Worm (Caenorhabditis elegans) whole organism, L1 larva: ENCODE data around the gene max-2.

Source experiments
- C04F5.9 ChIP-seq: sonication (generic microtip); optimal IDR thresholded peaks from 2 replicates; lab custom pipeline; 2016; ENCODE audit warnings: missing genetic modification characterization, missing compliant biosample characterization
- C34B4.2 ChIP-seq: sonication (generic microtip); optimal IDR thresholded peaks from 2 replicates; lab custom pipeline; 2017; ENCODE audit warnings: mild to moderate bottlenecking, missing genetic modification characterization, missing compliant biosample characterization
- F16B12.6 ChIP-seq: fragments of 150-350 bp; optimal IDR thresholded peaks from 2 replicates; lab custom pipeline; 2014; ENCODE audit warnings: missing biosample characterization, missing genetic modification characterization
- Y116A8C.19 ChIP-seq: sonication (generic microtip); optimal IDR thresholded peaks from 2 replicates; lab custom pipeline; 2016; ENCODE audit warnings: missing compliant biosample characterization, missing genetic modification characterization, borderline replicate concordance
- aly-2 ChIP-seq: fragments of 150-350 bp; optimal IDR thresholded peaks from 2 replicates; lab custom pipeline; 2014; ENCODE audit warnings: missing biosample characterization, missing genetic modification characterization
- ama-1 ChIP-seq: fragments of 150-350 bp; optimal IDR thresholded peaks from 2 replicates; lab custom pipeline; 2014
- blmp-1 ChIP-seq: fragments of 150-350 bp; optimal IDR thresholded peaks from 2 replicates; lab custom pipeline; 2014; ENCODE audit warnings: missing biosample characterization, missing genetic modification characterization
- ceh-8 ChIP-seq: fragments of 200-800 bp; sonication (Bioruptor generic); optimal IDR thresholded peaks from 2 replicates; lab custom pipeline; 2018; ENCODE audit warnings: mild to moderate bottlenecking, missing genetic modification characterization, moderate library complexity, missing compliant biosample characterization
- ceh-88 ChIP-seq: fragments of 200-800 bp; sonication (Bioruptor generic); IDR thresholded peaks from 2 replicates; pipeline ENCODE4 v1.3.6; 2022; ENCODE audit warnings: missing genetic modification characterization, missing compliant biosample characterization
- efl-1 ChIP-seq, 4 experiments: fragments of 150-350 bp; optimal IDR thresholded peaks in 3 of 4; peaks in 1 of 4; 1 replicate in 1 of 4; 2 replicates in 3 of 4; lab custom pipeline; 2014; ENCODE audit warnings: missing biosample characterization in 2 of 4, missing genetic modification characterization in 2 of 4, missing genetic modification reagents in 2 of 4
- efl-3 ChIP-seq: fragments of 200-800 bp; sonication (Bioruptor generic); optimal IDR thresholded peaks from 2 replicates; lab custom pipeline; 2018; ENCODE audit warnings: mild to moderate bottlenecking, missing genetic modification characterization, missing compliant biosample characterization
- elt-2 ChIP-seq: sonication (generic microtip); optimal IDR thresholded peaks from 2 replicates; lab custom pipeline; 2016; ENCODE audit warnings: missing genetic modification characterization, mild to moderate bottlenecking, inconsistent platforms, missing compliant biosample characterization, missing genetic modification reagents
- ets-5 ChIP-seq: fragments of 200-800 bp; sonication (Bioruptor generic); IDR thresholded peaks from 2 replicates; pipeline ENCODE4 v1.3.6; 2022; ENCODE audit warnings: missing genetic modification characterization, missing compliant biosample characterization
- grh-1 ChIP-seq: fragments of 200-800 bp; sonication (Bioruptor generic); IDR thresholded peaks from 2 replicates; pipeline ENCODE4 v1.3.6; 2022; ENCODE audit warnings: missing genetic modification reagents, missing genetic modification characterization, missing compliant biosample characterization
- hpl-2 ChIP-seq: fragments of 150-350 bp; optimal IDR thresholded peaks from 2 replicates; lab custom pipeline; 2014; ENCODE audit warnings: missing biosample characterization, missing genetic modification reagents, missing genetic modification characterization
- irx-1 ChIP-seq: sonication (generic microtip); optimal IDR thresholded peaks from 2 replicates; lab custom pipeline; 2016; ENCODE audit warnings: missing genetic modification characterization, missing compliant biosample characterization
- jun-1 ChIP-seq: fragments of 150-350 bp; optimal IDR thresholded peaks from 2 replicates; lab custom pipeline; 2014; ENCODE audit warnings: missing biosample characterization, missing genetic modification reagents, missing genetic modification characterization
- lin-14 ChIP-seq: fragments of 200-800 bp; sonication (Bioruptor generic); optimal IDR thresholded peaks from 2 replicates; lab custom pipeline; 2018; ENCODE audit warnings: mild to moderate bottlenecking, missing genetic modification characterization, moderate library complexity, missing compliant biosample characterization
- nhr-20 ChIP-seq: sonication (generic microtip); optimal IDR thresholded peaks from 2 replicates; lab custom pipeline; 2016; ENCODE audit warnings: mild to moderate bottlenecking, missing genetic modification characterization, missing compliant biosample characterization
- nhr-47 ChIP-seq: sonication (generic microtip); optimal IDR thresholded peaks from 2 replicates; lab custom pipeline; 2016; ENCODE audit warnings: mild to moderate bottlenecking, missing genetic modification characterization, moderate library complexity, missing compliant biosample characterization
- nhr-71 ChIP-seq: sonication (generic microtip); optimal IDR thresholded peaks from 2 replicates; lab custom pipeline; 2016; ENCODE audit warnings: mild to moderate bottlenecking, missing genetic modification characterization, moderate library complexity, missing compliant biosample characterization
- nhr-77 ChIP-seq: fragments of 150-350 bp; optimal IDR thresholded peaks from 2 replicates; lab custom pipeline; 2014; ENCODE audit warnings: missing biosample characterization, missing genetic modification characterization
- nhr-85 ChIP-seq: sonication (generic microtip); peaks from one replicate; lab custom pipeline; 2016; ENCODE audit warnings: missing genetic modification characterization, inconsistent platforms, missing compliant biosample characterization
- nhr-90 ChIP-seq: sonication (generic microtip); optimal IDR thresholded peaks from 2 replicates; lab custom pipeline; 2016; ENCODE audit warnings: mild to moderate bottlenecking, missing genetic modification characterization, missing compliant biosample characterization; ENCODE audit not compliant: poor library complexity
- pqm-1 ChIP-seq: sonication (generic microtip); optimal IDR thresholded peaks from 3 replicates; lab custom pipeline; 2017; ENCODE audit warnings: missing biosample characterization, missing genetic modification characterization
- rnt-1 ChIP-seq: sonication (generic microtip); optimal IDR thresholded peaks from 2 replicates; lab custom pipeline; 2016; ENCODE audit warnings: mild to moderate bottlenecking, missing genetic modification characterization, moderate library complexity, missing compliant biosample characterization
- snu-23 ChIP-seq: sonication (generic microtip); optimal IDR thresholded peaks from 2 replicates; lab custom pipeline; 2016; ENCODE audit warnings: missing genetic modification characterization, missing compliant biosample characterization
- unc-130 ChIP-seq: fragments of 150-350 bp; optimal IDR thresholded peaks from 2 replicates; lab custom pipeline; 2017; ENCODE audit warnings: missing biosample characterization, missing genetic modification characterization, inconsistent platforms
- unc-30 ChIP-seq: sonication (generic microtip); optimal IDR thresholded peaks from 2 replicates; lab custom pipeline; 2017; ENCODE audit warnings: missing biosample characterization, missing genetic modification characterization
- unc-62 ChIP-seq: fragments of 150-350 bp; optimal IDR thresholded peaks from 2 replicates; lab custom pipeline; 2014; ENCODE audit warnings: missing biosample characterization, missing genetic modification reagents, missing genetic modification characterization
- ztf-11 ChIP-seq, 2 experiments: sonication (generic microtip); optimal IDR thresholded peaks; 2 replicates each; lab custom pipeline; 2016 to 2017; ENCODE audit warnings: missing genetic modification characterization in 2 of 2, missing biosample characterization in 1 of 2, missing compliant biosample characterization in 1 of 2
- ztf-4 ChIP-seq: fragments of 150-350 bp; optimal IDR thresholded peaks from 2 replicates; lab custom pipeline; 2014; ENCODE audit warnings: missing biosample characterization, missing genetic modification characterization

max-2 gene

ce11 chrII:12995322-12995721, 30.3 kb downstream of the max-2 start:
- no peak for TF ChIP-seq grh-1 (GFP tag; lab: Robert Waterston, UW)
- no peak for TF ChIP-seq F16B12.6 (tag; lab: Kevin White, UChicago)
- TF ChIP-seq pqm-1 (tag; lab: Kevin White, UChicago), result no peak
- TF ChIP-seq C04F5.9 (tag; lab: Kevin White, UChicago), result no peak
- TF ChIP-seq nhr-20 (tag; lab: Kevin White, UChicago), result no peak
- no peak for TF ChIP-seq ceh-8 (GFP tag; lab: Kevin White, UChicago)
- TF ChIP-seq rnt-1 (tag; lab: Kevin White, UChicago), result no peak
- no peak for TF ChIP-seq nhr-90
- TF ChIP-seq unc-62, result no peak
- no peak for TF ChIP-seq ztf-4
- no peak for TF ChIP-seq C34B4.2
- TF ChIP-seq elt-2, result no peak
- no peak for TF ChIP-seq hpl-2
- no peak for TF ChIP-seq Y116A8C.19
- no peak for TF ChIP-seq nhr-47 (tag; lab: Kevin White, UChicago)
- no peak for TF ChIP-seq ceh-88 (GFP tag; lab: Robert Waterston, UW)
- no peak for TF ChIP-seq unc-130 (tag; lab: Kevin White, UChicago)

- no peak for TF ChIP-seq ztf-11 (tag; optimal IDR thresholded peaks at IDR 0.05; lab: Kevin White, UChicago)
- peak; percentile 47 for TF ChIP-seq nhr-90
- no peak for TF ChIP-seq ets-5 (GFP tag; lab: Robert Waterston, UW)
- peak; percentile 68 for TF ChIP-seq elt-2
- TF ChIP-seq nhr-71 (tag; lab: Kevin White, UChicago), result peak; percentile 34
- peak; percentile 64 for TF ChIP-seq ama-1 (lab: Kevin White, UChicago)
- TF ChIP-seq ceh-8 (GFP tag; lab: Kevin White, UChicago), result no peak
- TF ChIP-seq nhr-85, result peak; percentile 38
- peak; percentile 23 for TF ChIP-seq snu-23
Measured at ce11 chrII:12994009-12994788, 31.4 kb downstream of the max-2 start.

- TF ChIP-seq aly-2 (tag; lab: Kevin White, UChicago) (peak; percentile 48), irx-1 (tag; lab: Kevin White, UChicago) (no peak), nhr-85 (peak; percentile 45)
Measured at ce11 chrII:12992980-12993379, 32.7 kb downstream of the max-2 start.

ce11 chrII:12992193-12992592, 33.5 kb downstream of the max-2 start:
- TF ChIP-seq nhr-77 (tag; lab: Kevin White, UChicago) (no peak), jun-1 (no peak)
- TF ChIP-seq, all 84 proteins: peak for 0

ce11 chrII:12991594-12991993, 34.0 kb downstream of the max-2 start:
- TF ChIP-seq unc-30 (no peak), rnt-1 (tag; lab: Kevin White, UChicago) (peak; percentile 22), efl-1 (optimal IDR thresholded peaks at IDR 0.05; lab: Kevin White, UChicago) (no peak), efl-1 (GFP tag; optimal IDR thresholded peaks at IDR 0.05 in 1 of 2; lab: Kevin White, UChicago) (peak in 1 of 2 experiments; percentile 49), efl-3 (no peak), lin-14 (peak; percentile 62), blmp-1 (tag; lab: Kevin White, UChicago) (peak; percentile 31), nhr-85 (peak; percentile 90)
